Worm (Caenorhabditis elegans): ENCODE measurements around the gene F53B1.2.

The F53B1.2 gene

ce11 chrX:2131650-2132049 is 22.9 kb downstream of the F53B1.2 start, which contains the start of gene F53B1.9:
F53B1.9 (minus strand) TSS chrX:2131844.
- no peak for TF ChIP-seq ceh-14 (tag; optimal IDR thresholded peaks at IDR 0.05)
- TF ChIP-seq lin-11 (tag; optimal IDR thresholded peaks at IDR 0.05) = no peak
- peak; percentile 30 for TF ChIP-seq unc-42 (tag; optimal IDR thresholded peaks at IDR 0.05)

- TF ChIP-seq unc-42 (tag; optimal IDR thresholded peaks at IDR 0.05) (peak; percentile 45), ceh-31 (tag; optimal IDR thresholded peaks at IDR 0.05) (no peak)
These were observed 28.2 kb downstream of the F53B1.2 start for ce11 chrX:2136937-2137336.

ce11 chrX:2138923-2139322 is 30.1 kb downstream of the F53B1.2 start:
- TF ChIP-seq T23F11.4 (GFP tag; optimal IDR thresholded peaks at IDR 0.05) (no peak), ceh-18 (tag; optimal IDR thresholded peaks at IDR 0.05) (peak; percentile 32)

ce11 chrX:2140610-2141009 is 31.8 kb downstream of the F53B1.2 start:
- TF ChIP-seq ceh-24 (tag; optimal IDR thresholded peaks at IDR 0.05) (no peak), ceh-19 (GFP tag; optimal IDR thresholded peaks at IDR 0.05) (peak; percentile 6), mec-3 (tag; optimal IDR thresholded peaks at IDR 0.05; ENCODE audit: borderline replicate concordance) (no peak), hlh-30 (tag; optimal IDR thresholded peaks at IDR 0.05; ENCODE audit: insufficient read depth) (no peak), ceh-18 (tag; optimal IDR thresholded peaks at IDR 0.05) (no peak), nfya-1 (tag; optimal IDR thresholded peaks at IDR 0.05) (peak; percentile 3), ceh-31 (tag; optimal IDR thresholded peaks at IDR 0.05) (peak; percentile 31), unc-42 (tag; optimal IDR thresholded peaks at IDR 0.05) (peak; percentile 1), ceh-48 (tag; optimal IDR thresholded peaks at IDR 0.05) (peak; percentile 58), Y22D7AL.16 (tag; optimal IDR thresholded peaks at IDR 0.05) (no peak), ceh-9 (tag; optimal IDR thresholded peaks at IDR 0.05) (no peak)

ce11 chrX:2144236-2144635 is 35.5 kb downstream of the F53B1.2 start:
- no peak for TF ChIP-seq sox-4 (tag; optimal IDR thresholded peaks at IDR 0.05)

DNA sequence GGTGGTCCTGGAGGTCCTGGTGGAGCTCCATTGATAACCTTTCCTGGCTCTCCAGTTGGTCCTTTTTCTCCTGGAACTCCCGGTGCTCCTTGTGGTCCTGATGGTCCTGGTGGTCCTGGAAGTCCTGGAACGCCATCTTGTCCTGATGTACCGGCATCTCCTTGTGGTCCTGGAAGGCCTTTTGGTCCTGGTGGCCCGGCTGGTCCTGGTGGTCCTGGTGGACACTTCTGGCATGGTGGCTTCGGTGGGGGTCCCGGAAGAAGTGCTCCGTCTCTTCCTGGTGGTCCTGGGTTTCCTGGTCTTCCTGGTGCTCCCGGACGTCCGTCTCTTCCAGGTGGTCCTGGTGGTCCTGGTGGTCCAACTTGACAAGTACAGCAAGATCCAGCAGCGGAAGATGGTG is 36.1 kb downstream of the F53B1.2 start:
- TF ChIP-seq ceh-19 (GFP tag; optimal IDR thresholded peaks at IDR 0.05) (no peak), elt-4 (tag; optimal IDR thresholded peaks at IDR 0.05) (no peak), ceh-30 (tag; optimal IDR thresholded peaks at IDR 0.05) (no peak), che-1 (tag; optimal IDR thresholded peaks at IDR 0.05) (no peak), ceh-22 (tag; optimal IDR thresholded peaks at IDR 0.05) (no peak), sdc-2 (tag; optimal IDR thresholded peaks at IDR 0.05) (no peak), pag-3 (tag; optimal IDR thresholded peaks at IDR 0.05; ENCODE audit: borderline replicate concordance) (no peak), pqm-1 (tag; optimal IDR thresholded peaks at IDR 0.05) (no peak), pha-2 (tag; optimal IDR thresholded peaks at IDR 0.05) (no peak), hlh-8 (tag; optimal IDR thresholded peaks at IDR 0.05) (no peak), unc-86 (tag; optimal IDR thresholded peaks at IDR 0.05) (no peak), lim-6 (tag; optimal IDR thresholded peaks at IDR 0.05) (no peak), ets-4 (tag; optimal IDR thresholded peaks at IDR 0.05) (no peak), C08G9.2 (tag; optimal IDR thresholded peaks at IDR 0.05) (no peak), K02D7.2 (tag; optimal IDR thresholded peaks at IDR 0.05) (no peak)

DNA sequence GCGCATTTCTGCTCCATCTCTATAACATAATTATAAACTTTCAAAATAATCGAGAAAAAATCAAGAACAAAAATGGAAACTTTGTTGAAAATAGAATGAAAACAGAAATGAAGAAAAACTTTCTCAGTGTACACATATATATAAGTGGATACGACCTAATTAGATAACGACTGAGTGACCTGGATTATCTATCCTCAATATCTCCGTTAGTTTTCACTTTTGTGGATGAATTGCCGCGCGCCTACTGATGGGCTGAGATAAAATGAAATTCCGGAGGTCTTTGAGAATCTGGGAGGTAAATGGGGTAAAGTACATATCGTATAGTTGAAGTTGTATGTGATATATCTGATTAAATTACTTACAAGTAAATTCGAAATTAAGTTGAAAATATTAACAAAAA is 36.8 kb downstream of the F53B1.2 start, which contains the start of gene dpy-3:
TSS of gene dpy-3 (minus strand) at position 19 of the 400 bp plus-strand sequence.
- TF ChIP-seq rnt-1 (tag; optimal IDR thresholded peaks at IDR 0.05) = no peak
- TF ChIP-seq ama-1 (optimal IDR thresholded peaks at IDR 0.05) = no peak
- no peak for TF ChIP-seq lin-11 (tag; optimal IDR thresholded peaks at IDR 0.05)
- no peak for TF ChIP-seq hlh-8 (tag; optimal IDR thresholded peaks at IDR 0.05)
- TF ChIP-seq pag-3 (tag; optimal IDR thresholded peaks at IDR 0.05; ENCODE audit: borderline replicate concordance) = no peak
- no peak for TF ChIP-seq unc-86 (tag; optimal IDR thresholded peaks at IDR 0.05)
- no peak for TF ChIP-seq ceh-45 (GFP tag; IDR thresholded peaks at IDR 0.05)
- TF ChIP-seq ceh-31 (tag; optimal IDR thresholded peaks at IDR 0.05) = no peak
- no peak for TF ChIP-seq T23F11.4 (GFP tag; optimal IDR thresholded peaks at IDR 0.05)
- no peak for TF ChIP-seq sdc-2 (tag; optimal IDR thresholded peaks at IDR 0.05)
- no peak for TF ChIP-seq ceh-2 (tag; optimal IDR thresholded peaks at IDR 0.05)
- no peak for TF ChIP-seq tbx-2 (tag; optimal IDR thresholded peaks at IDR 0.05)
- TF ChIP-seq F13H6.1 (tag; optimal IDR thresholded peaks at IDR 0.05) = no peak
- TF ChIP-seq unc-42 (tag; optimal IDR thresholded peaks at IDR 0.05) = no peak
- TF ChIP-seq ets-4 (tag; optimal IDR thresholded peaks at IDR 0.05) = no peak
- no peak for TF ChIP-seq nfya-1 (tag; optimal IDR thresholded peaks at IDR 0.05)
- TF ChIP-seq npax-4 (tag; optimal IDR thresholded peaks at IDR 0.05) = no peak
- no peak for TF ChIP-seq ceh-24 (tag; optimal IDR thresholded peaks at IDR 0.05)

Measured in whole organism, late embryonic.